Worm (Caenorhabditis elegans) whole organism, early embryonic: Measurements from ENCODE around the gene F21C10.13.

ENCODE experiments used
- ceh-13 ChIP-seq: fragments of 200-800 bp; sonication (Bioruptor generic); optimal IDR thresholded peaks from 2 replicates; lab custom pipeline; 2018; ENCODE audit warnings: mild to moderate bottlenecking, missing genetic modification characterization, missing compliant biosample characterization
- flt-1 ChIP-seq: fragments of 200-800 bp; sonication (Bioruptor generic); IDR thresholded peaks from 2 replicates; pipeline ENCODE4 v1.3.6; 2022; ENCODE audit warnings: missing genetic modification characterization, missing compliant biosample characterization
- hmbx-1 ChIP-seq: sonication (generic microtip); optimal IDR thresholded peaks from 2 replicates; lab custom pipeline; 2016; ENCODE audit warnings: mild to moderate bottlenecking, missing genetic modification characterization, missing compliant biosample characterization
- pes-1 ChIP-seq: fragments of 200-800 bp; sonication (Bioruptor generic); IDR thresholded peaks from 2 replicates; pipeline ENCODE4 v1.3.6; 2022; ENCODE audit warnings: missing genetic modification reagents, missing genetic modification characterization, missing compliant biosample characterization
- tbx-37 ChIP-seq: fragments of 200-800 bp; sonication (Bioruptor generic); conservative IDR thresholded peaks from 2 replicates; pipeline ENCODE4 v1.3.6; 2022; ENCODE audit warnings: missing genetic modification reagents, missing genetic modification characterization, missing compliant biosample characterization

- TF ChIP-seq pes-1 (no peak), hmbx-1 (tag; lab: Kevin White, UChicago) (no peak), flt-1 (GFP tag; lab: Robert Waterston, UW) (no peak), ceh-13 (GFP tag; lab: Kevin White, UChicago) (no peak), tbx-37 (GFP tag; lab: Robert Waterston, UW) (no peak)
These were observed 42.1 kb upstream of the F21C10.13 start for ce11 chrV:9079965-9080432.
